Worm (Caenorhabditis elegans) whole organism, L4 larva: ENCODE measurements around the gene tctn-1.

ENCODE experiments used
- F44E2.7 ChIP-seq: fragments of 200-800 bp; sonication (Bioruptor generic); IDR thresholded peaks from 2 replicates; pipeline ENCODE4 v2.1.2; 2022; ENCODE audit warnings: missing genetic modification characterization, missing compliant biosample characterization
- F49E8.2 ChIP-seq: sonication (generic microtip); optimal IDR thresholded peaks from 2 replicates; lab custom pipeline; 2016; ENCODE audit warnings: missing compliant biosample characterization, mild to moderate bottlenecking, missing genetic modification characterization, borderline replicate concordance
- R02D3.7 ChIP-seq: fragments of 150-350 bp; sonication (generic microtip); optimal IDR thresholded peaks from 3 replicates; lab custom pipeline; 2014; ENCODE audit warnings: missing biosample characterization, missing genetic modification characterization
- T20F7.1 ChIP-seq: fragments of 200-800 bp; sonication (Bioruptor generic); optimal IDR thresholded peaks from 2 replicates; lab custom pipeline; 2018; ENCODE audit warnings: mild to moderate bottlenecking, missing genetic modification characterization, missing compliant biosample characterization
- Y105C5A.15 ChIP-seq: fragments of 200-800 bp; sonication (Bioruptor generic); IDR thresholded peaks from 2 replicates; pipeline ENCODE4 v1.3.6; 2022; ENCODE audit warnings: missing genetic modification characterization, missing compliant biosample characterization
- arid-1 ChIP-seq: fragments of 200-800 bp; sonication (Bioruptor generic); conservative IDR thresholded peaks from 2 replicates; pipeline ENCODE4 v1.3.6; 2022; ENCODE audit warnings: missing genetic modification reagents, missing genetic modification characterization, missing compliant biosample characterization
- ceh-28 ChIP-seq: fragments of 150-350 bp; optimal IDR thresholded peaks from 2 replicates; lab custom pipeline; 2014; ENCODE audit warnings: missing biosample characterization, missing genetic modification reagents, missing genetic modification characterization
- ceh-82 ChIP-seq: sonication (generic microtip); optimal IDR thresholded peaks from 2 replicates; lab custom pipeline; 2017; ENCODE audit warnings: missing biosample characterization, missing genetic modification characterization
- daf-12 ChIP-seq: fragments of 150-350 bp; optimal IDR thresholded peaks from 2 replicates; lab custom pipeline; 2014; ENCODE audit warnings: missing biosample characterization, missing genetic modification reagents, missing genetic modification characterization
- daf-16 ChIP-seq, 3 experiments: sonication (generic microtip); optimal IDR thresholded peaks; 2 replicates each; lab custom pipeline; 2016 to 2017; ENCODE audit warnings: missing genetic modification characterization in 3 of 3, missing genetic modification reagents in 3 of 3, mild to moderate bottlenecking in 2 of 3, missing compliant biosample characterization in 2 of 3, missing biosample characterization in 1 of 3, moderate library complexity in 1 of 3
- dmd-6 ChIP-seq: fragments of 200-800 bp; sonication (Bioruptor generic); IDR thresholded peaks from 2 replicates; pipeline ENCODE4 v1.3.6; 2022; ENCODE audit warnings: missing genetic modification reagents, missing genetic modification characterization, missing compliant biosample characterization
- dmd-9 ChIP-seq: fragments of 200-800 bp; sonication (Bioruptor generic); IDR thresholded peaks from 2 replicates; pipeline ENCODE4 v1.3.6; 2022; ENCODE audit warnings: missing genetic modification reagents, missing genetic modification characterization, missing compliant biosample characterization
- dve-1 ChIP-seq: sonication (generic microtip); optimal IDR thresholded peaks from 2 replicates; lab custom pipeline; 2017; ENCODE audit warnings: antibody characterized with exemption, mild to moderate bottlenecking, missing genetic modification characterization, missing compliant biosample characterization; ENCODE audit not compliant: insufficient read depth
- egl-27 ChIP-seq: sonication (generic microtip); optimal IDR thresholded peaks from 3 replicates; lab custom pipeline; 2017; ENCODE audit warnings: missing biosample characterization, missing genetic modification reagents, missing genetic modification characterization
- fos-1 ChIP-seq: fragments of 150-350 bp; optimal IDR thresholded peaks from 2 replicates; lab custom pipeline; 2014; ENCODE audit warnings: missing biosample characterization, missing genetic modification characterization
- hif-1 ChIP-seq, 2 experiments: sonication (generic microtip); optimal IDR thresholded peaks; 2 replicates each; lab custom pipeline; 2016 to 2017; ENCODE audit warnings: missing compliant biosample characterization in 2 of 2, missing genetic modification characterization in 2 of 2, missing genetic modification reagents in 2 of 2, missing genotype in 2 of 2, mild to moderate bottlenecking in 1 of 2
- hlh-11 ChIP-seq: fragments of 200-800 bp; sonication (Bioruptor generic); optimal IDR thresholded peaks from 2 replicates; lab custom pipeline; 2018; ENCODE audit warnings: mild to moderate bottlenecking, missing genetic modification characterization, missing compliant biosample characterization
- hlh-30 ChIP-seq: sonication (generic microtip); optimal IDR thresholded peaks from 2 replicates; lab custom pipeline; 2017; ENCODE audit warnings: antibody characterized with exemption, mild to moderate bottlenecking, missing genetic modification characterization, missing compliant biosample characterization; ENCODE audit not compliant: insufficient read depth
- hmg-1.1 ChIP-seq: fragments of 200-800 bp; sonication (Bioruptor generic); IDR thresholded peaks from 2 replicates; pipeline ENCODE4 v1.3.6; 2022; ENCODE audit warnings: missing genetic modification reagents, missing genetic modification characterization, missing compliant biosample characterization
- lim-7 ChIP-seq: fragments of 200-800 bp; sonication (Bioruptor generic); IDR thresholded peaks from 2 replicates; pipeline ENCODE4 v1.3.6; 2022; ENCODE audit warnings: missing genetic modification characterization, missing compliant biosample characterization
- lsy-2 ChIP-seq, 2 experiments: fragments of 150-350 bp in 1 of 2; sonication (generic microtip) in 1 of 2; optimal IDR thresholded peaks; 2 replicates each; lab custom pipeline; 2014 to 2017; ENCODE audit warnings: missing biosample characterization in 2 of 2, missing genetic modification characterization in 2 of 2
- mdl-1 ChIP-seq, 2 experiments: fragments of 150-350 bp in 1 of 2; sonication (generic microtip) in 1 of 2; optimal IDR thresholded peaks; 2 replicates each; lab custom pipeline; 2014 to 2017; ENCODE audit warnings: missing biosample characterization in 2 of 2, missing genetic modification characterization in 2 of 2
- mep-1 ChIP-seq: fragments of 150-350 bp; sonication (generic microtip); optimal IDR thresholded peaks from 3 replicates; lab custom pipeline; 2014; ENCODE audit warnings: missing biosample characterization, missing genetic modification characterization
- mes-2 ChIP-seq: sonication (generic microtip); optimal IDR thresholded peaks from 2 replicates; lab custom pipeline; 2016; ENCODE audit warnings: missing genotype, mild to moderate bottlenecking, missing genetic modification characterization, missing compliant biosample characterization; ENCODE audit not compliant: poor library complexity, severe bottlenecking
- mxl-3 ChIP-seq: fragments of 200-800 bp; sonication (Bioruptor generic); optimal IDR thresholded peaks from 2 replicates; lab custom pipeline; 2018; ENCODE audit warnings: mild to moderate bottlenecking, missing genetic modification characterization, missing compliant biosample characterization
- nhr-102 ChIP-seq: sonication (generic microtip); optimal IDR thresholded peaks from 2 replicates; lab custom pipeline; 2016; ENCODE audit warnings: mild to moderate bottlenecking, missing genetic modification characterization, moderate library complexity, missing compliant biosample characterization
- nhr-11 ChIP-seq: fragments of 150-350 bp; optimal IDR thresholded peaks from 2 replicates; lab custom pipeline; 2014; ENCODE audit warnings: missing biosample characterization, missing genetic modification characterization
- nhr-28 ChIP-seq: fragments of 150-350 bp; optimal IDR thresholded peaks from 2 replicates; lab custom pipeline; 2014; ENCODE audit warnings: missing biosample characterization, missing genetic modification characterization
- nhr-48 ChIP-seq: sonication (generic microtip); optimal IDR thresholded peaks from 2 replicates; lab custom pipeline; 2016; ENCODE audit warnings: mild to moderate bottlenecking, missing genetic modification characterization, missing compliant biosample characterization
- nhr-6 ChIP-seq: fragments of 150-350 bp; optimal IDR thresholded peaks from 2 replicates; lab custom pipeline; 2014; ENCODE audit warnings: missing biosample characterization, missing genetic modification characterization
- nhr-77 ChIP-seq: fragments of 150-350 bp; optimal IDR thresholded peaks from 2 replicates; lab custom pipeline; 2014; ENCODE audit warnings: missing biosample characterization, missing genetic modification characterization
- pha-4 ChIP-seq, 2 experiments: fragments of 150-350 bp in 1 of 2; fragments of 200-800 bp in 1 of 2; sonication (Bioruptor generic) in 1 of 2; IDR thresholded peaks in 1 of 2; optimal IDR thresholded peaks in 1 of 2; 2 replicates each; pipeline versions ENCODE4 v1.3.6 to Lab custom; 2014 to 2022; ENCODE audit warnings: missing genetic modification characterization in 2 of 2, missing genetic modification reagents in 2 of 2, missing biosample characterization in 1 of 2, missing compliant biosample characterization in 1 of 2
- snpc-1.2 ChIP-seq: fragments of 200-800 bp; sonication (Bioruptor generic); IDR thresholded peaks from 2 replicates; pipeline ENCODE4 v1.3.6; 2022; ENCODE audit warnings: missing genetic modification reagents, missing genetic modification characterization, missing compliant biosample characterization
- spr-3 ChIP-seq: fragments of 200-800 bp; sonication (Bioruptor generic); optimal IDR thresholded peaks from 2 replicates; lab custom pipeline; 2018; ENCODE audit warnings: mild to moderate bottlenecking, missing genetic modification characterization, missing compliant biosample characterization
- unc-62 ChIP-seq, 3 experiments: fragments of 150-350 bp in 1 of 3; sonication (generic microtip); optimal IDR thresholded peaks in 2 of 3; peaks in 1 of 3; 1 replicate in 1 of 3; 2 replicates in 2 of 3; lab custom pipeline; 2014 to 2017; ENCODE audit warnings: missing biosample characterization in 3 of 3, missing genetic modification characterization in 3 of 3, missing genetic modification reagents in 3 of 3, missing genotype in 1 of 3
- vab-7 ChIP-seq: fragments of 200-800 bp; sonication (Bioruptor generic); IDR thresholded peaks from 2 replicates; pipeline ENCODE4 v1.3.6; 2022; ENCODE audit warnings: missing genetic modification reagents, missing genetic modification characterization, missing compliant biosample characterization
- zip-11 ChIP-seq: fragments of 200-800 bp; sonication (Bioruptor generic); IDR thresholded peaks from 2 replicates; pipeline ENCODE4 v1.3.6; 2022; ENCODE audit warnings: missing genetic modification characterization, missing compliant biosample characterization
- ztf-7 ChIP-seq: fragments of 150-350 bp; optimal IDR thresholded peaks from 2 replicates; lab custom pipeline; 2014; ENCODE audit warnings: missing biosample characterization, missing genetic modification characterization

Gene tctn-1

DNA sequence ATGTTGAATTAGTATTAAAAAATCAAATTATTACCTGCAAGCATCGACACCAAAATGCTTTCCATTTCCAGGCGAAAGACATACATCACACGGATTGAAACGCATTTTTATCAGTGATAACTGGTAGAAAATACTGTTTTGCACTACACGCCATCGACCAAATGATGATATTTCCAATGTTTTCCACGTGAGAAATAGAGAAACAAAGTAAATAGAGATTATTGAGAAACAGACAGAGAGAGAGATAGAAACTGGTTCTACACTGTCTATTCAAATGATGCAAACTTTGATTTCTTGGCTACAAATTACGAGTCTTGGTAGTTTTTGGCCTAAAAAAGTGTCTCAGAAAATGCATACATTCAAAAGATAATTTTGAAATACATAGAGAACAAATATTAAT lies 40.7 kb upstream of the tctn-1 start, which contains the start of gene nhr-104:
Gene nhr-104, minus strand, starts transcription at position 361 of the 400 bp plus-strand sequence.
- TF ChIP-seq pha-4 (GFP tag; IDR thresholded peaks at IDR 0.05; lab: Robert Waterston, UW) = no peak
- TF ChIP-seq pha-4 (tag; optimal IDR thresholded peaks at IDR 0.05; lab: Kevin White, UChicago) = peak; percentile 26
- TF ChIP-seq ceh-28 = no peak
- TF ChIP-seq nhr-48 (tag; lab: Kevin White, UChicago) = peak; percentile 63
- TF ChIP-seq ceh-82 = no peak
- peak; percentile 67 for TF ChIP-seq hlh-30
- peak; percentile 72 for TF ChIP-seq dmd-6 (GFP tag; lab: Robert Waterston, UW)
- peak; percentile 45 for TF ChIP-seq mep-1
- no peak for TF ChIP-seq Y105C5A.15 (GFP tag; lab: Robert Waterston, UW)
- peak in 1 of 2 experiments; percentile 92 for TF ChIP-seq unc-62 (GFP tag; optimal IDR thresholded peaks at IDR 0.05 in 1 of 2; lab: Kevin White, UChicago)
- TF ChIP-seq unc-62 (tag; optimal IDR thresholded peaks at IDR 0.05; lab: Kevin White, UChicago) = no peak
- no peak for TF ChIP-seq fos-1
- no peak for TF ChIP-seq nhr-11 (tag; lab: Kevin White, UChicago)
- peak; percentile 7 for TF ChIP-seq nhr-102 (tag; lab: Kevin White, UChicago)
- TF ChIP-seq lsy-2 (tag; optimal IDR thresholded peaks at IDR 0.05; lab: Kevin White, UChicago) = peak in 1 of 2 experiments; percentile 59
- no peak for TF ChIP-seq T20F7.1
- TF ChIP-seq dmd-9 (GFP tag; lab: Robert Waterston, UW) = no peak
- peak; percentile 81 for TF ChIP-seq dve-1
- TF ChIP-seq spr-3 = no peak
- TF ChIP-seq ztf-7 = peak; percentile 14
- peak; percentile 35 for TF ChIP-seq mes-2 (tag; lab: Kevin White, UChicago)
- TF ChIP-seq zip-11 (GFP tag; lab: Robert Waterston, UW) = no peak
- TF ChIP-seq R02D3.7 (tag; lab: Kevin White, UChicago) = no peak
- peak in 1 of 2 experiments; percentile 86 for TF ChIP-seq mdl-1 (tag; optimal IDR thresholded peaks at IDR 0.05; lab: Kevin White, UChicago)
- no peak for TF ChIP-seq daf-12 (tag; lab: Kevin White, UChicago)
- no peak for TF ChIP-seq egl-27
- peak; percentile 80 for TF ChIP-seq hlh-11 (tag; lab: Kevin White, UChicago)
- peak; percentile 83 for TF ChIP-seq nhr-77
- no peak for TF ChIP-seq F49E8.2 (tag; lab: Kevin White, UChicago)
- no peak for TF ChIP-seq nhr-6 (tag; lab: Kevin White, UChicago)
- no peak for TF ChIP-seq vab-7 (GFP tag; lab: Robert Waterston, UW)
- TF ChIP-seq mxl-3 (GFP tag; lab: Kevin White, UChicago) = peak; percentile 45
- TF ChIP-seq daf-16 (GFP tag; optimal IDR thresholded peaks at IDR 0.05; lab: Kevin White, UChicago) = no peak
- TF ChIP-seq daf-16 (tag; optimal IDR thresholded peaks at IDR 0.05; lab: Kevin White, UChicago) = peak; percentile 97
- peak in 1 of 2 experiments; percentile 33 for TF ChIP-seq hif-1 (tag; optimal IDR thresholded peaks at IDR 0.05; lab: Kevin White, UChicago)
- TF ChIP-seq nhr-28 (tag; lab: Kevin White, UChicago) = peak; percentile 98
- 0 out of 2 replicates have a peak, but pooled peaks have one; percentile 17 for TF ChIP-seq hmg-1.1 (GFP tag; lab: Robert Waterston, UW)
- no peak for TF ChIP-seq arid-1
- TF ChIP-seq lim-7 (GFP tag; lab: Robert Waterston, UW) = no peak
- TF ChIP-seq F44E2.7 (GFP tag; lab: Robert Waterston, UW) = no peak

DNA sequence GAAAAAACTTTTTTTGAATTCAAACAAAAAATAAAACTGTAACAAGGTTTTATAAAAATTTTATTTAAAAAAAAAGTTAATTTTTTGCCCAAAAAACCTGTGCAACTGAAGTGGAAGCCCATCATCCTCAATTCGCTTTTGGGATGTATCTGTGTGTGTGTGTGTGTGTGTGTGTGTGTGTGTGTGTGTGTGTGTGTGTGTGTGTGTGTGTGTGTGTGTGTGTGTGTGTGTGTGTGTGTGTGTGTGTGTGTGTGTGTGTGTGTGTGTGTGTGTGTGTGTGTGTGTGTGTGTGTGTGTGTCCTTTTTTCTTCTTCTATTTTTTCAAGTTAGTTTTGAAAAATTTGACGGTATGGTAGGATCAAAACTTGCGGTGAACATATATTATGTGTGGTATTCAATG lies 37.1 kb upstream of the tctn-1 start:
- peak; percentile 13 for TF ChIP-seq dve-1
- 0 out of 2 replicates have a peak, but pooled peaks have one; percentile 10 for TF ChIP-seq snpc-1.2 (GFP tag; lab: Robert Waterston, UW)
